Worm (Caenorhabditis elegans): ENCODE results near the gene rabs-5.

ce11 chrIV:8070299-8070698 lies 37.1 kb downstream of the rabs-5 start:
- TF ChIP-seq snpc-4 (tag; optimal IDR thresholded peaks at IDR 0.05) (no peak), nhr-23 (tag; optimal IDR thresholded peaks at IDR 0.05) (no peak), dmd-4 (tag; optimal IDR thresholded peaks at IDR 0.05) (no peak), unc-62 (GFP tag; optimal IDR thresholded peaks at IDR 0.05) (no peak), ZK546.5 (tag; optimal IDR thresholded peaks at IDR 0.05) (no peak)
